Fruit fly (Drosophila melanogaster): ENCODE data around the gene Hr83.
A peak's percentile ranks its signal among the peaks of the same experiment; 100 is the strongest.

Hr83 gene

DNA sequence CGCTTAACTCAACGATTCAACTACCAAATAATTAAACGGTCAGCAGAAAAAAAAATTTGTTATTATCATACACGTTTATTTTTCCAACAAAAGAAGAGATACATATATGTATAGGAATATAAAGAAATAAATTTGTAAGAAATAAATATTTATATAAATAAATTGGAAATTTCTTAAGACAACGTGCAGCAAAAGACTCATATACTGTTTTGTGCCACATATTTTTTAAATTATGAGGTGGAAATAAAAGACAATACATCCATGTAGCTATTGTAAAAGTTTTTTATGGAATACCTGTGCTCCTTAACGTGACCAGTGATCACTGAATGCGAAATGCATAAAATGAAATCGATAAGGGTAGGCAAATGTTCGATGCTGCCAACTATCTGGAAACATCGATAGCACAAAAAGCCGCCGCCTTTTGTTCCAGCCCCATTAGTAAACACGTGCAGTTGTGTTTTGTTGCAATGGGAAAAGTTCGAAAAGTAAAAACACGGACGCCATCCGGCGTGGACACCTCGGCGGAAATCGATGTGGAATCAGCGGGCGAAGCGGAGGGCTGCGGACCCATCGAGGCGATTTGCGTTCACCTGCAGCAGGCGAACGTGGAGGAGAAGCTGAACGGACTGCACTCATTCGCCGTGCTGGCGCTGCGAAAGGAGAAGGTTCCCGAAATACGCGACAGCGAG, 19.7 kb downstream of the Hr83 start, which contains the start of gene CG10286:
Gene CG10286 (plus strand): TSS at position 416 of the 689 bp plus-strand sequence.
- TF ChIP-seq cic (GFP tag; optimal IDR thresholded peaks at IDR 0.05) (no peak), cnc (optimal IDR thresholded peaks at IDR 0.05) (no peak), toe (GFP tag; optimal IDR thresholded peaks at IDR 0.05) (peak; percentile 37), bab1 (GFP tag; optimal IDR thresholded peaks at IDR 0.05) (peak; percentile 20), CG11617 (GFP tag; optimal IDR thresholded peaks at IDR 0.05) (no peak), CG14711 (tag; optimal IDR thresholded peaks at IDR 0.05) (peak; percentile 38), CG33017 (tag; optimal IDR thresholded peaks at IDR 0.05) (no peak), CG7101 (tag; optimal IDR thresholded peaks at IDR 0.05) (peak; percentile 41), CG7045 (GFP tag; optimal IDR thresholded peaks at IDR 0.05) (no peak), pad (GFP tag; optimal IDR thresholded peaks at IDR 0.05) (peak; percentile 3), ovo (GFP tag; optimal IDR thresholded peaks at IDR 0.05) (no peak), CG12768 (GFP tag; optimal IDR thresholded peaks at IDR 0.05) (no peak), tj (GFP tag; optimal IDR thresholded peaks at IDR 0.05) (peak; percentile 36), CG5204 (GFP tag; optimal IDR thresholded peaks at IDR 0.05) (no peak), CG1620 (GFP tag; optimal IDR thresholded peaks at IDR 0.05) (no peak), kay (GFP tag; ENCODE audit: borderline replicate concordance) (no peak), Hr96 (GFP tag; optimal IDR thresholded peaks at IDR 0.05) (no peak), Mnt (GFP tag; optimal IDR thresholded peaks at IDR 0.05) (peak; percentile 97)

DNA sequence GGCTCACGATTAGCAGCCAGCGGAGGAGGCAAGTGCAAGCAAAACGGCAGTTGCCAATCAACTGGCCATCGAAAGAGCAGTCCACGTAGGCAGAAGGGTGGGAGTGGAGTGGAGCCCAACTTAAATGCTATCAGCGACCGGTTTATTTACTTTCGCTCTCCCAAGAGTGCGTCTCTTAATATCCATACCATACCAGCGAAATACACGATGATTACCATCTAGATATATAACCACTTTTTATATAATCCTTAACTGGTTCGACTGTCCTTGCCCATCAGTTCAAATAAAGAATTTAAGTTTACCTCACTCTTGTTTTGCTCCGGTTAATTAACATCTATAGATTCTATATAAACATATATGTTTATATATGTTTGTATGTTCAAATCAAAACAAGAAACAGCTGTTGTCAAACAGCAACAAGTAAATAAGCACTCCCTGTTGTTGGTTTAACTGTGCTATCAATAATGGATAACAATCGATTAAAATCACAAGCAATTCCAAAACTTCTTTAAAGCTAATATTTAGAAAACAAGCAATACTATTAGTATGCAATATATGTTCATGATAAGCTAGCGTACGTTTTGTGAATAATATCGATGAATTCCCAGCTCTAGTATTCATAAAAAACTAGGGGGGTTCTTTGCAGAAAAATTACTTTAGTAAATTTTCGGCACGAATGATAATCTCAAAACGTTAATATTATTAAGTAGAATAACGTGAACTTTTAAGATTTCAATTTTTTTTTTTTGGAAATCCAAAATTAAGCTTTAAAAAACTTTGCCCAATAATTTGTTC, 24.7 kb downstream of the Hr83 start:
- TF ChIP-seq kay (GFP tag; ENCODE audit: borderline replicate concordance): no peak
- peak; percentile 42 for TF ChIP-seq Crg-1 (GFP tag; optimal IDR thresholded peaks at IDR 0.05)
- peak; percentile 29 for TF ChIP-seq bab1 (GFP tag; optimal IDR thresholded peaks at IDR 0.05)
- peak; percentile 9 for TF ChIP-seq Hr96 (GFP tag; optimal IDR thresholded peaks at IDR 0.05)
- no peak for TF ChIP-seq pad (GFP tag; optimal IDR thresholded peaks at IDR 0.05)
- TF ChIP-seq CG33017 (tag; optimal IDR thresholded peaks at IDR 0.05): peak; percentile 64
- peak; percentile 29 for TF ChIP-seq CG14711 (tag; optimal IDR thresholded peaks at IDR 0.05)
- no peak for TF ChIP-seq cnc (optimal IDR thresholded peaks at IDR 0.05)
- peak; percentile 42 for TF ChIP-seq CG1620 (GFP tag; optimal IDR thresholded peaks at IDR 0.05)
- peak; percentile 26 for TF ChIP-seq cic (GFP tag; optimal IDR thresholded peaks at IDR 0.05)
- peak; percentile 30 for TF ChIP-seq CG7045 (GFP tag; optimal IDR thresholded peaks at IDR 0.05)
- TF ChIP-seq CG11617 (GFP tag; optimal IDR thresholded peaks at IDR 0.05): peak; percentile 43
- TF ChIP-seq toe (GFP tag; optimal IDR thresholded peaks at IDR 0.05): peak; percentile 43
- TF ChIP-seq CG12768 (GFP tag; optimal IDR thresholded peaks at IDR 0.05): peak; percentile 27
- no peak for TF ChIP-seq Mnt (GFP tag; optimal IDR thresholded peaks at IDR 0.05)
- TF ChIP-seq ovo (GFP tag; optimal IDR thresholded peaks at IDR 0.05): peak; percentile 6
- TF ChIP-seq CG7101 (tag; optimal IDR thresholded peaks at IDR 0.05): peak; percentile 40
- TF ChIP-seq CG5204 (GFP tag; optimal IDR thresholded peaks at IDR 0.05): no peak
- TF ChIP-seq tj (GFP tag; optimal IDR thresholded peaks at IDR 0.05): no peak
- no peak for TF ChIP-seq Clk (GFP tag; optimal IDR thresholded peaks at IDR 0.05)

- TF ChIP-seq cnc (optimal IDR thresholded peaks at IDR 0.05): no peak
- no peak for TF ChIP-seq CG7045 (GFP tag; optimal IDR thresholded peaks at IDR 0.05)
- no peak for TF ChIP-seq kay (GFP tag; ENCODE audit: borderline replicate concordance)
- no peak for TF ChIP-seq Hr96 (GFP tag; optimal IDR thresholded peaks at IDR 0.05)
- TF ChIP-seq ovo (GFP tag; optimal IDR thresholded peaks at IDR 0.05): no peak
- no peak for TF ChIP-seq CG5204 (GFP tag; optimal IDR thresholded peaks at IDR 0.05)
- TF ChIP-seq CG33017 (tag; optimal IDR thresholded peaks at IDR 0.05): no peak
- TF ChIP-seq CG1620 (GFP tag; optimal IDR thresholded peaks at IDR 0.05): no peak
- no peak for TF ChIP-seq pad (GFP tag; optimal IDR thresholded peaks at IDR 0.05)
- no peak for TF ChIP-seq Crg-1 (GFP tag; optimal IDR thresholded peaks at IDR 0.05)
- TF ChIP-seq bab1 (GFP tag; optimal IDR thresholded peaks at IDR 0.05): no peak
- TF ChIP-seq CG12768 (GFP tag; optimal IDR thresholded peaks at IDR 0.05): no peak
These were observed 25.2 kb downstream of the Hr83 start, which contains the start of gene CG42564 for dm6 chr3R:6374307-6374574. CG42564 (plus strand) TSS chr3R:6374475.

- no peak for TF ChIP-seq Mnt (GFP tag; optimal IDR thresholded peaks at IDR 0.05)
- no peak for TF ChIP-seq tj (GFP tag; optimal IDR thresholded peaks at IDR 0.05)
- no peak for TF ChIP-seq Crg-1 (GFP tag; optimal IDR thresholded peaks at IDR 0.05)
- no peak for TF ChIP-seq pad (GFP tag; optimal IDR thresholded peaks at IDR 0.05)
- no peak for TF ChIP-seq Clk (GFP tag; optimal IDR thresholded peaks at IDR 0.05)
- no peak for TF ChIP-seq Hr96 (GFP tag; optimal IDR thresholded peaks at IDR 0.05)
- no peak for TF ChIP-seq kay (GFP tag; ENCODE audit: borderline replicate concordance)
These were observed 26.9 kb downstream of the Hr83 start, which contains the start of gene CRAT for dm6 chr3R:6375944-6376343. CRAT (minus strand) TSS chr3R:6376044.

DNA sequence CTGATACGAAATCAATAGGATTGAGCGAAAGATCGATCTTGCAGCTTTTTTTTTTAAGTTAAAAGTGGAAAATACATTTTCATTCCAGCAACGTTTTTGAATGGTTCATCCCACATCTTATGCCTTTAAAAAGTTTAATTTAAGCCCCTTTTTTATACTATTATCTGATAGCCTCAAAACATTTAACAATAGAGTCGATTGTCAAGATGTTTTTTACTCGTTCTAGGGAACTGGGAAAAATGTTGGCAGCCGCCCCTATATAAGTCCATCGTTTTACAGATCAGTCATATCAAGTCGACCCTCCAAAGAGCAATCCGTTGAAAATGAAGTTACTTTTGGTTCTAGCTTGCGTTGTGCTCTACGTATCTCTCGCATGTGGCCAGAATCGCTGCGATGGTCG, 28.5 kb downstream of the Hr83 start, which contains the start of gene CG42537:
Gene CG42537 (plus strand): TSS at position 301 of the 400 bp plus-strand sequence.
- no peak for TF ChIP-seq CG33017 (tag; optimal IDR thresholded peaks at IDR 0.05)
- TF ChIP-seq CG12768 (GFP tag; optimal IDR thresholded peaks at IDR 0.05): no peak
- no peak for TF ChIP-seq CG11617 (GFP tag; optimal IDR thresholded peaks at IDR 0.05)
- no peak for TF ChIP-seq cnc (optimal IDR thresholded peaks at IDR 0.05)
- TF ChIP-seq kay (GFP tag; ENCODE audit: borderline replicate concordance): no peak
- no peak for TF ChIP-seq toe (GFP tag; optimal IDR thresholded peaks at IDR 0.05)
- no peak for TF ChIP-seq CG7101 (tag; optimal IDR thresholded peaks at IDR 0.05)
- no peak for TF ChIP-seq pad (GFP tag; optimal IDR thresholded peaks at IDR 0.05)
- no peak for TF ChIP-seq ovo (GFP tag; optimal IDR thresholded peaks at IDR 0.05)
- no peak for TF ChIP-seq Crg-1 (GFP tag; optimal IDR thresholded peaks at IDR 0.05)
- no peak for TF ChIP-seq CG7045 (GFP tag; optimal IDR thresholded peaks at IDR 0.05)
- TF ChIP-seq Clk (GFP tag; optimal IDR thresholded peaks at IDR 0.05): no peak
- TF ChIP-seq cic (GFP tag; optimal IDR thresholded peaks at IDR 0.05): no peak
- no peak for TF ChIP-seq bab1 (GFP tag; optimal IDR thresholded peaks at IDR 0.05)
- no peak for TF ChIP-seq tj (GFP tag; optimal IDR thresholded peaks at IDR 0.05)
- no peak for TF ChIP-seq Mnt (GFP tag; optimal IDR thresholded peaks at IDR 0.05)
- TF ChIP-seq CG5204 (GFP tag; optimal IDR thresholded peaks at IDR 0.05): no peak

Measured in whole organism, adult.